Fruit fly (Drosophila melanogaster): ENCODE results near the gene CG8526.

The CG8526 gene

dm6 chr3R:9793018-9793417 is 8.1 kb upstream of the CG8526 start, which contains the start of gene CG8516 (continued):
- no peak for TF ChIP-seq Ets21C (GFP tag; optimal IDR thresholded peaks at IDR 0.05)
- TF ChIP-seq salr (GFP tag; optimal IDR thresholded peaks at IDR 0.05) = no peak
- no peak for TF ChIP-seq CG7368 (GFP tag; optimal IDR thresholded peaks at IDR 0.05)
- no peak for TF ChIP-seq CG4318 (GFP tag; optimal IDR thresholded peaks at IDR 0.05)
- TF ChIP-seq CG6163 (GFP tag; IDR thresholded peaks at IDR 0.05) = no peak
- no peak for TF ChIP-seq fd59A (GFP tag; optimal IDR thresholded peaks at IDR 0.05)
- TF ChIP-seq Blimp-1 (GFP tag; optimal IDR thresholded peaks at IDR 0.05) = no peak
- no peak for TF ChIP-seq CG11762 (GFP tag; optimal IDR thresholded peaks at IDR 0.05; ENCODE audit: insufficient read depth)
- TF ChIP-seq Ets96B (tag; optimal IDR thresholded peaks at IDR 0.05) = no peak
- TF ChIP-seq CG11902 (GFP tag; optimal IDR thresholded peaks at IDR 0.05) = no peak
- TF ChIP-seq lz (GFP tag; optimal IDR thresholded peaks at IDR 0.05) = no peak
- TF ChIP-seq Hr39 (GFP tag; optimal IDR thresholded peaks at IDR 0.05) = no peak
- TF ChIP-seq CG8319 (GFP tag; optimal IDR thresholded peaks at IDR 0.05) = no peak
- TF ChIP-seq esn (GFP tag; optimal IDR thresholded peaks at IDR 0.05) = peak; percentile 41
- TF ChIP-seq CG34406 (GFP tag; optimal IDR thresholded peaks at IDR 0.05) = no peak
- TF ChIP-seq Eip78C (GFP tag) = peak; percentile 79
- no peak for TF ChIP-seq Lpt (GFP tag; optimal IDR thresholded peaks at IDR 0.05)
- TF ChIP-seq CG6792 (GFP tag; optimal IDR thresholded peaks at IDR 0.05) = no peak
- TF ChIP-seq svp (GFP tag) = no peak
- no peak for TF ChIP-seq CG3919 (GFP tag; optimal IDR thresholded peaks at IDR 0.05)
- no peak for TF ChIP-seq Sox15 (GFP tag; optimal IDR thresholded peaks at IDR 0.05)
- no peak for TF ChIP-seq vri (GFP tag; optimal IDR thresholded peaks at IDR 0.05)
- no peak for TF ChIP-seq Hr4 (GFP tag; optimal IDR thresholded peaks at IDR 0.05)
- no peak for TF ChIP-seq ss (GFP tag; optimal IDR thresholded peaks at IDR 0.05)
- TF ChIP-seq CG6276 (GFP tag; optimal IDR thresholded peaks at IDR 0.05) = no peak
- no peak for TF ChIP-seq Hr38 (GFP tag; optimal IDR thresholded peaks at IDR 0.05)
- TF ChIP-seq topi (GFP tag; optimal IDR thresholded peaks at IDR 0.05) = no peak
- TF ChIP-seq Eip93F (GFP tag; optimal IDR thresholded peaks at IDR 0.05) = no peak
- no peak for TF ChIP-seq Gug (GFP tag; IDR thresholded peaks at IDR 0.05)
- no peak for TF ChIP-seq Met (GFP tag; optimal IDR thresholded peaks at IDR 0.05)
- peak; percentile 70 for TF ChIP-seq CG15336 (GFP tag; IDR thresholded peaks at IDR 0.05)
- TF ChIP-seq achi (GFP tag; optimal IDR thresholded peaks at IDR 0.05) = no peak
- TF ChIP-seq Eip75B (GFP tag; optimal IDR thresholded peaks at IDR 0.05) = no peak
- TF ChIP-seq fd85E (GFP tag; optimal IDR thresholded peaks at IDR 0.05) = no peak
- no peak for TF ChIP-seq Smox (GFP tag; optimal IDR thresholded peaks at IDR 0.05)
- no peak for TF ChIP-seq dac (GFP tag; optimal IDR thresholded peaks at IDR 0.05)
- TF ChIP-seq CG8632 (GFP tag; optimal IDR thresholded peaks at IDR 0.05) = no peak
- TF ChIP-seq CG1621 (tag; optimal IDR thresholded peaks at IDR 0.05) = no peak
- no peak for TF ChIP-seq cyc (GFP tag; optimal IDR thresholded peaks at IDR 0.05)
- TF ChIP-seq eg (GFP tag; IDR thresholded peaks at IDR 0.05) = peak; percentile 25; the same call in 1 of the 3 replicates

- TF ChIP-seq Eip78C (GFP tag) (peak; percentile 84), acj6 (GFP tag; optimal IDR thresholded peaks at IDR 0.05) (no peak), CG9139 (GFP tag; optimal IDR thresholded peaks at IDR 0.05) (no peak), salr (GFP tag; optimal IDR thresholded peaks at IDR 0.05) (peak in 1 of 2 experiments; percentile 19), CG16779 (tag; optimal IDR thresholded peaks at IDR 0.05) (peak; percentile 77), fd85E (GFP tag; optimal IDR thresholded peaks at IDR 0.05) (peak; percentile 61), CG6163 (GFP tag; IDR thresholded peaks at IDR 0.05) (peak; percentile 98), topi (GFP tag; optimal IDR thresholded peaks at IDR 0.05) (peak; percentile 38), CG15336 (GFP tag; IDR thresholded peaks at IDR 0.05) (peak; percentile 50), CG4318 (GFP tag; optimal IDR thresholded peaks at IDR 0.05) (no peak), CG1621 (tag; optimal IDR thresholded peaks at IDR 0.05) (peak; percentile 75), CG8632 (GFP tag; optimal IDR thresholded peaks at IDR 0.05) (no peak), OdsH (GFP tag; optimal IDR thresholded peaks at IDR 0.05) (no peak), dac (GFP tag; optimal IDR thresholded peaks at IDR 0.05) (peak; percentile 38), Lpt (GFP tag; optimal IDR thresholded peaks at IDR 0.05) (peak; percentile 67), CG6854 (GFP tag; optimal IDR thresholded peaks at IDR 0.05) (peak; percentile 73), Sox14 (GFP tag; optimal IDR thresholded peaks at IDR 0.05) (peak; percentile 98), CG7368 (GFP tag; optimal IDR thresholded peaks at IDR 0.05) (no peak), eg (GFP tag; IDR thresholded peaks at IDR 0.05) (peak; percentile 80), lz (GFP tag; optimal IDR thresholded peaks at IDR 0.05) (peak; percentile 5), CG8319 (GFP tag; optimal IDR thresholded peaks at IDR 0.05) (no peak), CG6792 (GFP tag; optimal IDR thresholded peaks at IDR 0.05) (peak; percentile 7), Blimp-1 (GFP tag; optimal IDR thresholded peaks at IDR 0.05) (peak; percentile 33), ss (GFP tag; optimal IDR thresholded peaks at IDR 0.05) (peak in 1 of 2 experiments; percentile 89), CG32006 (GFP tag; optimal IDR thresholded peaks at IDR 0.05) (no peak), vri (GFP tag; optimal IDR thresholded peaks at IDR 0.05) (no peak), Eip93F (GFP tag; optimal IDR thresholded peaks at IDR 0.05) (peak; percentile 25), CG8119 (GFP tag; IDR thresholded peaks at IDR 0.05) (peak; percentile 60; the same call in 2 of the 3 replicates), CG11902 (GFP tag; optimal IDR thresholded peaks at IDR 0.05) (no peak), CG34406 (GFP tag; optimal IDR thresholded peaks at IDR 0.05) (no peak), esn (GFP tag; optimal IDR thresholded peaks at IDR 0.05) (no peak)
Observed at dm6 chr3R:9808946-9809545, 8.0 kb downstream of the CG8526 start, which contains the start of gene FBXO11. TSS of gene FBXO11 (minus strand) at chr3R:9809368.
